Fruit fly (Drosophila melanogaster): Measurements from ENCODE around the gene Syx17.

dm6 chr3L:4403180-4403769 lies at the start of gene Syx17:
- TF ChIP-seq psq (optimal IDR thresholded peaks at IDR 0.05) (no peak), Sin3A (optimal IDR thresholded peaks at IDR 0.05) (no peak), h (optimal IDR thresholded peaks at IDR 0.05) (no peak), ttk (optimal IDR thresholded peaks at IDR 0.05) (no peak)
